Fruit fly (Drosophila melanogaster) whole organism, embryonic: ENCODE measurements around the gene CG11178.

ENCODE experiments used
- ATbp ChIP-seq: fragments of 200-800 bp; sonication (Bioruptor generic); optimal IDR thresholded peaks from 2 replicates; lab custom pipeline; 2017; ENCODE audit warnings: missing biosample characterization, mild to moderate bottlenecking, missing genetic modification characterization, missing genetic modification reagents
- Bteb2 ChIP-seq: fragments of 200-800 bp; sonication (Bioruptor generic); optimal IDR thresholded peaks from 2 replicates; lab custom pipeline; 2016; ENCODE audit warnings: missing biosample characterization, missing genetic modification characterization
- CG1024 ChIP-seq: fragments of 200-800 bp; sonication (Bioruptor generic); IDR thresholded peaks from 2 replicates; pipeline ENCODE4 v1.3.6; 2022; ENCODE audit warnings: missing biosample characterization, missing genetic modification characterization
- CG10274 ChIP-seq: fragments of 200-800 bp; sonication (Bioruptor generic); optimal IDR thresholded peaks from 3 replicates; lab custom pipeline; 2017; ENCODE audit warnings: missing biosample characterization, mild to moderate bottlenecking, missing genetic modification characterization
- CG11247 ChIP-seq: fragments of 200-800 bp; sonication (Bioruptor generic); IDR thresholded peaks from 2 replicates; pipeline ENCODE4 v1.3.6; 2022; ENCODE audit warnings: missing biosample characterization, missing genetic modification characterization
- CG12769 ChIP-seq: fragments of 200-800 bp; sonication (Bioruptor generic); optimal IDR thresholded peaks from 2 replicates; lab custom pipeline; 2019; ENCODE audit warnings: missing biosample characterization, mild to moderate bottlenecking, missing genetic modification characterization, moderate library complexity
- CG15073 ChIP-seq: fragments of 200-800 bp; sonication (Bioruptor generic); optimal IDR thresholded peaks from 2 replicates; lab custom pipeline; 2016; ENCODE audit warnings: missing biosample characterization, missing genetic modification characterization
- CG17912 ChIP-seq: fragments of 200-800 bp; sonication (Bioruptor generic); optimal IDR thresholded peaks from 2 replicates; lab custom pipeline; 2018; ENCODE audit warnings: missing biosample characterization, mild to moderate bottlenecking, missing genetic modification characterization
- CG18476 ChIP-seq: fragments of 200-800 bp; sonication (Bioruptor generic); optimal IDR thresholded peaks from 2 replicates; lab custom pipeline; 2016; ENCODE audit warnings: missing biosample characterization, mild to moderate bottlenecking, missing genetic modification characterization
- CG18619 ChIP-seq: fragments of 200-800 bp; sonication (Bioruptor generic); optimal IDR thresholded peaks from 3 replicates; lab custom pipeline; 2017; ENCODE audit warnings: missing biosample characterization, mild to moderate bottlenecking, missing genetic modification characterization
- CG18764 ChIP-seq: fragments of 200-800 bp; sonication (Bioruptor generic); optimal IDR thresholded peaks from 3 replicates; lab custom pipeline; 2016; ENCODE audit warnings: missing biosample characterization, missing genetic modification characterization
- CG2129 ChIP-seq: fragments of 200-800 bp; sonication (Bioruptor generic); IDR thresholded peaks from 2 replicates; pipeline ENCODE4 v1.3.6; 2022; ENCODE audit warnings: missing biosample characterization, missing genetic modification characterization; ENCODE audit not compliant: partially characterized antibody
- CG2889 ChIP-seq: fragments of 200-800 bp; sonication (Bioruptor generic); IDR thresholded peaks from 3 replicates; pipeline ENCODE4 v1.3.6; 2022; ENCODE audit warnings: missing biosample characterization, missing genetic modification characterization
- CG30020 ChIP-seq: fragments of 200-800 bp; optimal IDR thresholded peaks from 2 replicates; lab custom pipeline; 2019; ENCODE audit warnings: missing biosample characterization, mild to moderate bottlenecking, missing genetic modification characterization, moderate library complexity
- CG3065 ChIP-seq: fragments of 200-800 bp; sonication (Bioruptor generic); optimal IDR thresholded peaks from 2 replicates; lab custom pipeline; 2016; ENCODE audit warnings: missing biosample characterization, missing genetic modification characterization
- CG33213 ChIP-seq: fragments of 200-800 bp; sonication (Bioruptor generic); optimal IDR thresholded peaks from 3 replicates; lab custom pipeline; 2016; ENCODE audit warnings: missing biosample characterization, missing genetic modification characterization
- CG4820 ChIP-seq: fragments of 200-800 bp; sonication (Bioruptor generic); optimal IDR thresholded peaks from 3 replicates; lab custom pipeline; 2016; ENCODE audit warnings: missing biosample characterization, missing genetic modification characterization
- CG6854 ChIP-seq: fragments of 200-800 bp; sonication (Bioruptor generic); optimal IDR thresholded peaks from 3 replicates; lab custom pipeline; 2017; ENCODE audit warnings: missing biosample characterization, mild to moderate bottlenecking, missing genetic modification characterization
- CG8359 ChIP-seq: fragments of 200-800 bp; sonication (Bioruptor generic); optimal IDR thresholded peaks from 2 replicates; lab custom pipeline; 2017; ENCODE audit warnings: missing biosample characterization, mild to moderate bottlenecking, missing genetic modification characterization, borderline replicate concordance
- CTCF ChIP-seq: fragments of 200-800 bp; sonication (Bioruptor generic); optimal IDR thresholded peaks from 2 replicates; lab custom pipeline; 2017; ENCODE audit warnings: missing biosample characterization, mild to moderate bottlenecking, missing genetic modification characterization, moderate library complexity
- Camta ChIP-seq: fragments of 200-800 bp; sonication (Bioruptor generic); optimal IDR thresholded peaks from 2 replicates; lab custom pipeline; 2016; ENCODE audit warnings: missing biosample characterization, missing genetic modification characterization
- CkIIα-i1 ChIP-seq: fragments of 200-800 bp; sonication (Bioruptor generic); IDR thresholded peaks from 2 replicates; pipeline ENCODE4 v1.3.6; 2022; ENCODE audit warnings: missing biosample characterization, missing genetic modification characterization
- Deaf1 ChIP-seq: fragments of 200-800 bp; optimal IDR thresholded peaks from 3 replicates; lab custom pipeline; 2019; ENCODE audit warnings: missing biosample characterization, mild to moderate bottlenecking, missing genetic modification characterization, moderate library complexity
- Dll ChIP-seq: fragments of 200-800 bp; sonication (Bioruptor generic); IDR thresholded peaks from 4 replicates; pipeline ENCODE4 v1.3.6; 2022; ENCODE audit warnings: missing biosample characterization, missing genetic modification characterization; ENCODE audit not compliant: partially characterized antibody
- Fer1 ChIP-seq: fragments of 200-800 bp; sonication (Bioruptor generic); optimal IDR thresholded peaks from 2 replicates; lab custom pipeline; 2017; ENCODE audit warnings: missing biosample characterization, mild to moderate bottlenecking, missing genetic modification characterization
- Hand ChIP-seq: fragments of 200-800 bp; sonication (Bioruptor generic); optimal IDR thresholded peaks from 2 replicates; lab custom pipeline; 2017; ENCODE audit warnings: mild to moderate bottlenecking, missing biosample characterization, missing genetic modification reagents, missing genetic modification characterization
- Hr3 ChIP-seq: fragments of 200-800 bp; sonication (Bioruptor generic); optimal IDR thresholded peaks from 3 replicates; lab custom pipeline; 2016; ENCODE audit warnings: missing biosample characterization, missing genetic modification characterization
- Hr51 ChIP-seq, 2 experiments: fragments of 200-800 bp; sonication (Bioruptor generic); optimal IDR thresholded peaks; 2 replicates in 1 of 2; 3 replicates in 1 of 2; lab custom pipeline; 2016 to 2018; ENCODE audit warnings: missing biosample characterization in 2 of 2, missing genetic modification characterization in 2 of 2, mild to moderate bottlenecking in 1 of 2, moderate library complexity in 1 of 2
- Mad ChIP-seq: fragments of 200-800 bp; sonication (Bioruptor generic); optimal IDR thresholded peaks from 2 replicates; lab custom pipeline; 2016; ENCODE audit warnings: missing biosample characterization, missing genetic modification characterization
- Mrtf ChIP-seq: fragments of 200-800 bp; sonication (Bioruptor generic); IDR thresholded peaks from 3 replicates; pipeline ENCODE4 v1.3.6; 2022; ENCODE audit warnings: missing biosample characterization, missing genetic modification characterization
- NC2α ChIP-seq: fragments of 200-800 bp; sonication (Bioruptor generic); optimal IDR thresholded peaks from 2 replicates; lab custom pipeline; 2016; ENCODE audit warnings: missing biosample characterization, missing genetic modification characterization
- Nf-YC ChIP-seq: fragments of 200-800 bp; optimal IDR thresholded peaks from 3 replicates; lab custom pipeline; 2019; ENCODE audit warnings: missing biosample characterization, mild to moderate bottlenecking, missing genetic modification characterization, moderate library complexity
- Oaz ChIP-seq: fragments of 200-800 bp; sonication (Bioruptor generic); IDR thresholded peaks from 2 replicates; pipeline ENCODE4 v1.3.6; 2022; ENCODE audit warnings: missing biosample characterization, missing genetic modification characterization
- Rfx ChIP-seq: fragments of 200-800 bp; sonication (Bioruptor generic); IDR thresholded peaks from 2 replicates; pipeline ENCODE4 v1.3.6; 2022; ENCODE audit warnings: missing biosample characterization, missing genetic modification characterization
- Trl ChIP-seq, 3 experiments: fragments of >200 bp in 2 of 3; fragments of 200-800 bp in 1 of 3; sonication (Bioruptor generic) in 1 of 3; optimal IDR thresholded peaks; 2 replicates in 1 of 3; 3 replicates in 2 of 3; lab custom pipeline; 2016 to 2017; ENCODE audit warnings: missing biosample characterization in 1 of 3, missing genetic modification characterization in 1 of 3
- al ChIP-seq: fragments of 200-800 bp; sonication (Bioruptor generic); IDR thresholded peaks from 2 replicates; pipeline ENCODE4 v1.3.6; 2022; ENCODE audit warnings: missing biosample characterization, missing genetic modification characterization
- cato ChIP-seq: fragments of 200-800 bp; sonication (Bioruptor generic); optimal IDR thresholded peaks from 2 replicates; lab custom pipeline; 2016; ENCODE audit warnings: missing biosample characterization, missing genetic modification characterization, borderline replicate concordance
- chn ChIP-seq: fragments of 200-800 bp; sonication (Bioruptor generic); optimal IDR thresholded peaks from 2 replicates; lab custom pipeline; 2016; ENCODE audit warnings: missing biosample characterization, missing genetic modification characterization
- croc ChIP-seq: fragments of 200-800 bp; sonication (Bioruptor generic); conservative IDR thresholded peaks from 3 replicates; pipeline ENCODE4 v1.3.6; 2022; ENCODE audit warnings: missing biosample characterization, missing genetic modification characterization
- disco-r ChIP-seq: fragments of 200-800 bp; sonication (Bioruptor generic); optimal IDR thresholded peaks from 2 replicates; lab custom pipeline; 2016; ENCODE audit warnings: missing biosample characterization, missing genetic modification characterization
- gem ChIP-seq: fragments of 200-800 bp; sonication (Bioruptor generic); optimal IDR thresholded peaks from 2 replicates; lab custom pipeline; 2019; ENCODE audit warnings: missing biosample characterization, mild to moderate bottlenecking, missing genetic modification characterization, moderate library complexity
- jing ChIP-seq: fragments of 200-800 bp; sonication (Bioruptor generic); optimal IDR thresholded peaks from 2 replicates; lab custom pipeline; 2018; ENCODE audit warnings: missing biosample characterization, mild to moderate bottlenecking, missing genetic modification characterization
- lov ChIP-seq, 2 experiments: fragments of 200-800 bp in 1 of 2; fragments of >200 bp in 1 of 2; sonication (Bioruptor generic) in 1 of 2; IDR thresholded peaks in 1 of 2; optimal IDR thresholded peaks in 1 of 2; 2 replicates in 1 of 2; 3 replicates in 1 of 2; pipeline versions ENCODE4 v1.3.6 to Lab custom; 2017 to 2022; ENCODE audit warnings: missing biosample characterization in 1 of 2, missing genetic modification characterization in 1 of 2
- nau ChIP-seq: fragments of 200-800 bp; sonication (Bioruptor generic); optimal IDR thresholded peaks from 3 replicates; lab custom pipeline; 2017; ENCODE audit warnings: missing biosample characterization, mild to moderate bottlenecking, missing genetic modification characterization, missing genetic modification reagents
- sc ChIP-seq, 3 experiments: fragments of >200 bp in 2 of 3; fragments of 200-800 bp in 1 of 3; sonication (Bioruptor generic) in 1 of 3; optimal IDR thresholded peaks; 2 replicates in 2 of 3; 3 replicates in 1 of 3; lab custom pipeline; 2017; ENCODE audit warnings: mild to moderate bottlenecking in 1 of 3, missing biosample characterization in 1 of 3, missing genetic modification characterization in 1 of 3, missing genetic modification reagents in 1 of 3
- sima ChIP-seq: fragments of 200-800 bp; sonication (Bioruptor generic); optimal IDR thresholded peaks from 2 replicates; lab custom pipeline; 2016; ENCODE audit warnings: missing biosample characterization, missing genetic modification characterization
- sqz ChIP-seq: fragments of 200-800 bp; sonication (Bioruptor generic); optimal IDR thresholded peaks from 3 replicates; lab custom pipeline; 2018; ENCODE audit warnings: missing biosample characterization, mild to moderate bottlenecking, missing genetic modification characterization
- tin ChIP-seq: fragments of 200-800 bp; sonication (Bioruptor generic); optimal IDR thresholded peaks from 3 replicates; lab custom pipeline; 2016; ENCODE audit warnings: missing biosample characterization, missing genetic modification characterization

Gene CG11178

DNA sequence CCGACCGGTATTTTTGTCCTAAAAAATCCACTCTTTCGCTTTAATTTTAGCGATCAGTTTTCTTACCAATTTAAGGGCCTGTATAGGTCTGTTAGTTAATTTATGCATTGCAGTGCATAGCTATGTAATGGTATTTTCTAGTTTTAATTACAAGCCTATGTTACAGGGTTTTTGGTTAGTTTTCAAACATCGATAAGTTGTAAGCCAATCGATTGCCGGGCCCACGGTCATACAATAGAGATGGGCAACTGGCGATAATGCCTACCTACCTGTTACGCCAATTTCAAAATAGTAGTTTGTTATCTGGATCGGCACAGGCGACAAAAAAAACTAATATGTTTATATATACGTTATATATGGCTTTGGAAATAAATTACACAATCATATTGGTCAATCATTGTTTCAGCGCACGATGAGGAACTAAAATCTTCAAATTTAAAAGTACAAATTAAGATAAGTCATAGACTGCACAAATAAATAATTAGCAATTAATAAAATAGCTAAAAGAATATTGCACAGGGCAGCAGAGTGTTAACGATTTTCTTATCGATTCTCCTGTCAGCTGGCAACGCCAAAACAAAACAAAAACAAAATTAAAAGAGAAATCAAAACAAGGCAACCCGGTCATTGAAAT is 11.1 kb downstream of the CG11178 start, which contains the start of the genes tth and Tango2 (continued):
- no peak for TF ChIP-seq Deaf1 (tag; lab: Kevin White, UChicago)
- no peak for TF ChIP-seq CG1024 (GFP tag; lab: Robert Waterston, UW)
- TF ChIP-seq CG4820 (GFP tag; lab: Kevin White, UChicago) = peak; percentile 3
- TF ChIP-seq lov (optimal IDR thresholded peaks at IDR 0.05; lab: Kevin White, UChicago) = no peak
- 0 out of 3 replicates have a peak, but pooled peaks have one; percentile 16 for TF ChIP-seq lov (GFP tag; IDR thresholded peaks at IDR 0.05; lab: Robert Waterston, UW)
- TF ChIP-seq CG18619 (GFP tag; lab: Kevin White, UChicago) = peak; percentile 60
- peak; percentile 81 for TF ChIP-seq Rfx (GFP tag; lab: Robert Waterston, UW)
- peak; percentile 68; the same call in 1 of the 3 replicates for TF ChIP-seq CG2889 (GFP tag; lab: Robert Waterston, UW)
- TF ChIP-seq Mrtf = peak; percentile 73; the same call in 2 of the 3 replicates
- TF ChIP-seq al (GFP tag; lab: Robert Waterston, UW) = peak; percentile 70
- peak; percentile 71 for TF ChIP-seq Dll
- TF ChIP-seq sqz (GFP tag; lab: Kevin White, UChicago) = peak; percentile 2
- no peak for TF ChIP-seq nau (GFP tag; lab: Kevin White, UChicago)
- TF ChIP-seq croc = no peak
- no peak for TF ChIP-seq CG15073
- peak; percentile 70 for TF ChIP-seq Fer1 (GFP tag; lab: Kevin White, UChicago)
- peak; percentile 74 for TF ChIP-seq CG12769 (tag; lab: Kevin White, UChicago)
- peak; percentile 51 for TF ChIP-seq chn
- peak; percentile 88 for TF ChIP-seq gem (tag; lab: Kevin White, UChicago)
- TF ChIP-seq CG3065 = no peak
- TF ChIP-seq CkIIα-i1 (GFP tag; lab: Robert Waterston, UW) = no peak
- TF ChIP-seq CG2129 (GFP tag; lab: Robert Waterston, UW) = 0 out of 2 replicates have a peak, but pooled peaks have one; percentile 16
- TF ChIP-seq CG8359 (GFP tag; lab: Kevin White, UChicago) = peak; percentile 20
- TF ChIP-seq sima (GFP tag; lab: Kevin White, UChicago) = no peak
- TF ChIP-seq Trl (optimal IDR thresholded peaks at IDR 0.05; lab: Kevin White, UChicago) = no peak
- peak; percentile 68 for TF ChIP-seq Trl (GFP tag; optimal IDR thresholded peaks at IDR 0.05; lab: Kevin White, UChicago)
- TF ChIP-seq ATbp (GFP tag; lab: Kevin White, UChicago) = peak; percentile 27
- TF ChIP-seq cato (GFP tag; lab: Kevin White, UChicago) = peak; percentile 8
- peak; percentile 35 for TF ChIP-seq NC2α
- TF ChIP-seq CG11247 (GFP tag; lab: Robert Waterston, UW) = peak; percentile 67
- TF ChIP-seq disco-r (GFP tag; lab: Kevin White, UChicago) = no peak
- TF ChIP-seq CG18764 = peak; percentile 31
- TF ChIP-seq sc (optimal IDR thresholded peaks at IDR 0.05; lab: Kevin White, UChicago) = no peak
- no peak for TF ChIP-seq sc (GFP tag; optimal IDR thresholded peaks at IDR 0.05; lab: Kevin White, UChicago)
- TF ChIP-seq Hr51 (GFP tag; optimal IDR thresholded peaks at IDR 0.05; lab: Kevin White, UChicago) = peak; percentile 72 to 76
- no peak for TF ChIP-seq CG33213 (GFP tag; lab: Kevin White, UChicago)
- peak; percentile 78 for TF ChIP-seq Bteb2 (GFP tag; lab: Kevin White, UChicago)
- TF ChIP-seq CG6854 = no peak
- TF ChIP-seq Hr3 (GFP tag; lab: Kevin White, UChicago) = peak; percentile 76
- TF ChIP-seq CTCF = peak; percentile 4
- TF ChIP-seq CG17912 (GFP tag; lab: Kevin White, UChicago) = peak; percentile 72
- TF ChIP-seq jing (GFP tag; lab: Kevin White, UChicago) = no peak
- peak; percentile 68 for TF ChIP-seq Mad (GFP tag; lab: Kevin White, UChicago)
- TF ChIP-seq CG30020 (tag; lab: Kevin White, UChicago) = peak; percentile 58
- peak; percentile 79 for TF ChIP-seq Nf-YC (tag; lab: Kevin White, UChicago)
- peak; percentile 60 for TF ChIP-seq CG18476
- no peak for TF ChIP-seq CG10274 (GFP tag; lab: Kevin White, UChicago)
- peak; percentile 64 for TF ChIP-seq Camta (GFP tag; lab: Kevin White, UChicago)
- peak; percentile 54 for TF ChIP-seq tin (GFP tag; lab: Kevin White, UChicago)
- no peak for TF ChIP-seq Hand (GFP tag; lab: Kevin White, UChicago)
- peak; percentile 63 for TF ChIP-seq Oaz (GFP tag; lab: Robert Waterston, UW)
